Fruit fly (Drosophila melanogaster) whole organism, prepupa: ENCODE results near the gene 825-Oak.
A peak's percentile ranks its signal among the peaks of the same experiment; 100 is the strongest.

ENCODE experiments used
- Blimp-1 ChIP-seq: fragments of 200-800 bp; sonication (Bioruptor generic); optimal IDR thresholded peaks from 3 replicates; lab custom pipeline; 2017; ENCODE audit warnings: missing biosample characterization, missing genetic modification characterization, mild to moderate bottlenecking, moderate library complexity, missing genetic modification reagents
- CG10631 ChIP-seq: fragments of 200-800 bp; sonication (Bioruptor generic); optimal IDR thresholded peaks from 2 replicates; lab custom pipeline; 2016; ENCODE audit warnings: missing biosample characterization, missing genetic modification characterization
- CG10669 ChIP-seq: fragments of 200-800 bp; sonication (Bioruptor generic); optimal IDR thresholded peaks from 3 replicates; lab custom pipeline; 2018; ENCODE audit warnings: missing biosample characterization, mild to moderate bottlenecking, missing genetic modification characterization, moderate library complexity
- CG11294 ChIP-seq: fragments of 200-800 bp; sonication (Bioruptor generic); IDR thresholded peaks from 2 replicates; pipeline ENCODE4 v1.3.6; 2022; ENCODE audit warnings: missing biosample characterization, missing genetic modification characterization
- CG11762 ChIP-seq: fragments of 200-800 bp; sonication (Bioruptor generic); optimal IDR thresholded peaks from 3 replicates; lab custom pipeline; 2016; ENCODE audit warnings: missing biosample characterization, missing genetic modification characterization; ENCODE audit not compliant: insufficient read depth
- CG11902 ChIP-seq: fragments of 200-800 bp; sonication (Bioruptor generic); optimal IDR thresholded peaks from 3 replicates; lab custom pipeline; 2016; ENCODE audit warnings: missing biosample characterization, missing genetic modification characterization
- CG15336 ChIP-seq: fragments of 200-800 bp; sonication (Bioruptor generic); IDR thresholded peaks from 2 replicates; pipeline ENCODE4 v1.3.6; 2022; ENCODE audit warnings: missing biosample characterization, missing genetic modification characterization
- CG1621 ChIP-seq: fragments of 200-800 bp; sonication (Bioruptor generic); optimal IDR thresholded peaks from 3 replicates; lab custom pipeline; 2018; ENCODE audit warnings: missing biosample characterization, mild to moderate bottlenecking, missing genetic modification characterization
- CG16779 ChIP-seq: fragments of 200-800 bp; sonication (Bioruptor generic); optimal IDR thresholded peaks from 3 replicates; lab custom pipeline; 2017; ENCODE audit warnings: missing biosample characterization, mild to moderate bottlenecking, missing genetic modification characterization
- CG3032 ChIP-seq: fragments of 200-800 bp; optimal IDR thresholded peaks from 2 replicates; lab custom pipeline; 2019; ENCODE audit warnings: missing biosample characterization, mild to moderate bottlenecking, missing genetic modification characterization, moderate library complexity
- CG31627 ChIP-seq: fragments of 200-800 bp; sonication (Bioruptor generic); optimal IDR thresholded peaks from 3 replicates; lab custom pipeline; 2016; ENCODE audit warnings: missing biosample characterization, missing genetic modification characterization
- CG32006 ChIP-seq: fragments of 200-800 bp; sonication (Bioruptor generic); optimal IDR thresholded peaks from 3 replicates; lab custom pipeline; 2017; ENCODE audit warnings: missing biosample characterization, mild to moderate bottlenecking, missing genetic modification characterization
- CG34406 ChIP-seq: fragments of 200-800 bp; sonication (Bioruptor generic); optimal IDR thresholded peaks from 3 replicates; lab custom pipeline; 2016; ENCODE audit warnings: missing biosample characterization, missing genetic modification characterization
- CG3919 ChIP-seq: fragments of 200-800 bp; sonication (Bioruptor generic); optimal IDR thresholded peaks from 3 replicates; lab custom pipeline; 2016; ENCODE audit warnings: missing biosample characterization, missing genetic modification characterization
- CG4318 ChIP-seq: fragments of 200-800 bp; sonication (Bioruptor generic); optimal IDR thresholded peaks from 3 replicates; lab custom pipeline; 2017; ENCODE audit warnings: missing biosample characterization, mild to moderate bottlenecking, missing genetic modification characterization
- CG6163 ChIP-seq: fragments of 200-800 bp; sonication (Bioruptor generic); IDR thresholded peaks from 3 replicates; pipeline ENCODE4 v1.3.6; 2022; ENCODE audit warnings: missing biosample characterization, missing genetic modification characterization
- CG6276 ChIP-seq: fragments of 200-800 bp; sonication (Bioruptor generic); optimal IDR thresholded peaks from 2 replicates; lab custom pipeline; 2017; ENCODE audit warnings: missing biosample characterization, mild to moderate bottlenecking, missing genetic modification characterization
- CG6792 ChIP-seq: fragments of 200-800 bp; sonication (Bioruptor generic); optimal IDR thresholded peaks from 3 replicates; lab custom pipeline; 2016; ENCODE audit warnings: missing biosample characterization, missing genetic modification characterization
- CG6808 ChIP-seq: fragments of 200-800 bp; sonication (Bioruptor generic); optimal IDR thresholded peaks from 3 replicates; lab custom pipeline; 2017; ENCODE audit warnings: missing biosample characterization, missing genetic modification characterization, mild to moderate bottlenecking, moderate library complexity, missing genetic modification reagents
- CG6854 ChIP-seq: fragments of 200-800 bp; sonication (Bioruptor generic); optimal IDR thresholded peaks from 2 replicates; lab custom pipeline; 2017; ENCODE audit warnings: missing biosample characterization, mild to moderate bottlenecking, missing genetic modification characterization
- CG7368 ChIP-seq: fragments of 200-800 bp; sonication (Bioruptor generic); optimal IDR thresholded peaks from 3 replicates; lab custom pipeline; 2016; ENCODE audit warnings: missing biosample characterization, missing genetic modification characterization
- CG8119 ChIP-seq: fragments of 200-800 bp; sonication (Bioruptor generic); IDR thresholded peaks from 3 replicates; pipeline ENCODE4 v1.3.6; 2022; ENCODE audit warnings: missing biosample characterization, missing genetic modification characterization
- CG8319 ChIP-seq: fragments of 200-800 bp; sonication (Bioruptor generic); optimal IDR thresholded peaks from 3 replicates; lab custom pipeline; 2016; ENCODE audit warnings: missing biosample characterization, missing genetic modification characterization
- CG8632 ChIP-seq: fragments of 200-800 bp; sonication (Bioruptor generic); optimal IDR thresholded peaks from 3 replicates; lab custom pipeline; 2016; ENCODE audit warnings: missing biosample characterization, missing genetic modification characterization
- CG9139 ChIP-seq: fragments of 200-800 bp; sonication (Bioruptor generic); optimal IDR thresholded peaks from 3 replicates; lab custom pipeline; 2017; ENCODE audit warnings: missing biosample characterization, mild to moderate bottlenecking, missing genetic modification characterization
- Eip78C ChIP-seq: fragments of 200-800 bp; sonication (Bioruptor generic); peaks from one replicate; lab custom pipeline; 2016; ENCODE audit warnings: missing biosample characterization, missing genetic modification characterization
- Eip93F ChIP-seq: fragments of 200-800 bp; sonication (Bioruptor generic); optimal IDR thresholded peaks from 2 replicates; lab custom pipeline; 2016; ENCODE audit warnings: missing biosample characterization, mild to moderate bottlenecking, missing genetic modification characterization
- Ets96B ChIP-seq: fragments of 200-800 bp; optimal IDR thresholded peaks from 2 replicates; lab custom pipeline; 2019; ENCODE audit warnings: missing biosample characterization, mild to moderate bottlenecking, missing genetic modification characterization, moderate library complexity
- Gug ChIP-seq: fragments of 200-800 bp; sonication (Bioruptor generic); IDR thresholded peaks from 2 replicates; pipeline ENCODE4 v1.3.6; 2022; ENCODE audit warnings: missing biosample characterization, missing genetic modification characterization
- Hr39 ChIP-seq: fragments of 200-800 bp; sonication (Bioruptor generic); optimal IDR thresholded peaks from 2 replicates; lab custom pipeline; 2016; ENCODE audit warnings: missing biosample characterization, missing genetic modification characterization
- Hr4 ChIP-seq: fragments of 200-800 bp; sonication (Bioruptor generic); optimal IDR thresholded peaks from 3 replicates; lab custom pipeline; 2016; ENCODE audit warnings: missing biosample characterization, missing genetic modification characterization
- Lpt ChIP-seq: fragments of 200-800 bp; sonication (Bioruptor generic); optimal IDR thresholded peaks from 3 replicates; lab custom pipeline; 2016; ENCODE audit warnings: missing biosample characterization, missing genetic modification characterization
- Met ChIP-seq: fragments of 200-800 bp; sonication (Bioruptor generic); optimal IDR thresholded peaks from 3 replicates; lab custom pipeline; 2016; ENCODE audit warnings: missing biosample characterization, missing genetic modification characterization
- OdsH ChIP-seq: fragments of 200-800 bp; sonication (Bioruptor generic); optimal IDR thresholded peaks from 3 replicates; lab custom pipeline; 2016; ENCODE audit warnings: missing biosample characterization, missing genetic modification characterization
- Smox ChIP-seq: fragments of 200-800 bp; sonication (Bioruptor generic); optimal IDR thresholded peaks from 3 replicates; lab custom pipeline; 2016; ENCODE audit warnings: missing biosample characterization, missing genetic modification characterization
- Sox14 ChIP-seq: fragments of 200-800 bp; sonication (Bioruptor generic); optimal IDR thresholded peaks from 3 replicates; lab custom pipeline; 2016; ENCODE audit warnings: missing biosample characterization, missing genetic modification characterization
- Sox15 ChIP-seq: fragments of 200-800 bp; sonication (Bioruptor generic); optimal IDR thresholded peaks from 3 replicates; lab custom pipeline; 2016; ENCODE audit warnings: missing biosample characterization, missing genetic modification characterization
- achi ChIP-seq: fragments of 200-800 bp; sonication (Bioruptor generic); optimal IDR thresholded peaks from 3 replicates; lab custom pipeline; 2016; ENCODE audit warnings: missing biosample characterization, missing genetic modification characterization
- acj6 ChIP-seq: fragments of 200-800 bp; sonication (Bioruptor generic); optimal IDR thresholded peaks from 3 replicates; lab custom pipeline; 2016; ENCODE audit warnings: missing biosample characterization, missing genetic modification characterization
- dac ChIP-seq: fragments of 200-800 bp; sonication (Bioruptor generic); optimal IDR thresholded peaks from 2 replicates; lab custom pipeline; 2017; ENCODE audit warnings: missing biosample characterization, mild to moderate bottlenecking, missing genetic modification characterization
- dsx ChIP-seq: fragments of 200-800 bp; optimal IDR thresholded peaks from 3 replicates; lab custom pipeline; 2019; ENCODE audit warnings: missing biosample characterization, mild to moderate bottlenecking, missing genetic modification characterization, moderate library complexity; ENCODE audit not compliant: poor library complexity, severe bottlenecking
- esn ChIP-seq: fragments of 200-800 bp; sonication (Bioruptor generic); optimal IDR thresholded peaks from 2 replicates; lab custom pipeline; 2016; ENCODE audit warnings: missing biosample characterization, mild to moderate bottlenecking, missing genetic modification characterization, moderate library complexity
- fd59A ChIP-seq: fragments of 200-800 bp; sonication (Bioruptor generic); optimal IDR thresholded peaks from 2 replicates; lab custom pipeline; 2017; ENCODE audit warnings: missing biosample characterization, mild to moderate bottlenecking, missing genetic modification characterization, missing genetic modification reagents
- fd85E ChIP-seq: fragments of 200-800 bp; sonication (Bioruptor generic); optimal IDR thresholded peaks from 3 replicates; lab custom pipeline; 2016; ENCODE audit warnings: missing biosample characterization, missing genetic modification characterization
- fkh ChIP-seq: fragments of 200-800 bp; sonication (Bioruptor generic); optimal IDR thresholded peaks from 3 replicates; lab custom pipeline; 2017; ENCODE audit warnings: missing biosample characterization, mild to moderate bottlenecking, missing genetic modification characterization, moderate library complexity
- lz ChIP-seq: fragments of 200-800 bp; sonication (Bioruptor generic); optimal IDR thresholded peaks from 3 replicates; lab custom pipeline; 2016; ENCODE audit warnings: missing biosample characterization, missing genetic modification characterization
- net ChIP-seq: fragments of 200-800 bp; sonication (Bioruptor generic); optimal IDR thresholded peaks from 3 replicates; lab custom pipeline; 2016; ENCODE audit warnings: missing biosample characterization, missing genetic modification characterization
- pdm3 ChIP-seq: fragments of 200-800 bp; sonication (Bioruptor generic); optimal IDR thresholded peaks from 3 replicates; lab custom pipeline; 2016; ENCODE audit warnings: missing biosample characterization, missing genetic modification characterization
- salr ChIP-seq, 2 experiments: fragments of 200-800 bp; sonication (Bioruptor generic); optimal IDR thresholded peaks; 3 replicates each; lab custom pipeline; 2016 to 2018; ENCODE audit warnings: missing biosample characterization in 2 of 2, missing genetic modification characterization in 2 of 2, mild to moderate bottlenecking in 1 of 2
- spab ChIP-seq: fragments of 200-800 bp; sonication (Bioruptor generic); optimal IDR thresholded peaks from 2 replicates; lab custom pipeline; 2017; ENCODE audit warnings: missing biosample characterization, mild to moderate bottlenecking, missing genetic modification characterization, missing genetic modification reagents
- svp ChIP-seq: fragments of 200-800 bp; sonication (Bioruptor generic); peaks from one replicate; lab custom pipeline; 2016; ENCODE audit warnings: missing biosample characterization, missing genetic modification characterization
- topi ChIP-seq: fragments of 200-800 bp; sonication (Bioruptor generic); optimal IDR thresholded peaks from 3 replicates; lab custom pipeline; 2016; ENCODE audit warnings: missing biosample characterization, missing genetic modification characterization
- vri ChIP-seq: fragments of 200-800 bp; sonication (Bioruptor generic); optimal IDR thresholded peaks from 3 replicates; lab custom pipeline; 2016; ENCODE audit warnings: missing biosample characterization, mild to moderate bottlenecking, missing genetic modification characterization

825-Oak gene

DNA sequence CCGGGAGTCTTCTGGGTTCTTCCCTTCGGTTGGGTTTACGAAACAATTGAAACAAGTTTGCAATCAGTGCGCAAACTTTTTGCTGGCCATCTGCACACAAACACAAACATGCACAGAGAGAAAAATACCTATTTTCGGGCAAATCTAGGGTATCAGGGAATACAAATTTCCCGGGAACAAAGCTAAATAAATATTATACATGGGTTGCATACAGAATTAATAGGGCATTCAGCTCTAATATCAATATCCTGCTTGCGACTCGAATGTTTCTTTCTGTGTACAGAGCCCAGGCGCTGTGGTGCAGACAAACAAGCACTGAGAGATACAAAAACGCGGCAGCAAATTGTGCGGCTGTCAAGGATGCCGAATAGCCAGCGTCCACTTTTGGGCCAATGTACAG, 27.9 kb downstream of the 825-Oak start:
- TF ChIP-seq fd59A (GFP tag; lab: Kevin White, UChicago) (no peak), Gug (GFP tag; lab: Robert Waterston, UW) (no peak), fkh (no peak), esn (GFP tag; lab: Kevin White, UChicago) (no peak), Ets96B (tag; lab: Kevin White, UChicago) (peak; percentile 7), salr (GFP tag; optimal IDR thresholded peaks at IDR 0.05; lab: Kevin White, UChicago) (no peak), topi (GFP tag; lab: Kevin White, UChicago) (peak; percentile 17), CG10631 (GFP tag; lab: Kevin White, UChicago) (no peak), lz (GFP tag; lab: Kevin White, UChicago) (peak; percentile 32), CG10669 (GFP tag; lab: Kevin White, UChicago) (peak; percentile 28), achi (GFP tag; lab: Kevin White, UChicago) (peak; percentile 22), Met (GFP tag; lab: Kevin White, UChicago) (peak; percentile 24), Eip93F (no peak), CG6808 (GFP tag; lab: Kevin White, UChicago) (no peak), dac (GFP tag; lab: Kevin White, UChicago) (no peak), dsx (GFP tag; lab: Kevin White, UChicago) (no peak), CG8632 (GFP tag; lab: Kevin White, UChicago) (no peak), Sox15 (GFP tag; lab: Kevin White, UChicago) (peak; percentile 15), Sox14 (GFP tag; lab: Kevin White, UChicago) (peak; percentile 28), CG16779 (tag; lab: Kevin White, UChicago) (no peak), CG32006 (GFP tag; lab: Kevin White, UChicago) (peak; percentile 19), CG11902 (GFP tag; lab: Kevin White, UChicago) (no peak), CG34406 (GFP tag; lab: Kevin White, UChicago) (no peak), OdsH (GFP tag; lab: Kevin White, UChicago) (peak; percentile 19), CG11762 (GFP tag; lab: Kevin White, UChicago) (no peak), pdm3 (GFP tag; lab: Kevin White, UChicago) (peak; percentile 17), Hr39 (GFP tag; lab: Kevin White, UChicago) (peak; percentile 48), CG31627 (GFP tag; lab: Kevin White, UChicago) (peak; percentile 46), Blimp-1 (GFP tag; lab: Kevin White, UChicago) (no peak), CG7368 (GFP tag; lab: Kevin White, UChicago) (no peak), CG3032 (no peak), CG15336 (GFP tag; lab: Robert Waterston, UW) (no peak), vri (no peak), acj6 (peak; percentile 32), CG11294 (GFP tag; lab: Robert Waterston, UW) (no peak), net (no peak), spab (GFP tag; lab: Kevin White, UChicago) (no peak), CG6792 (GFP tag; lab: Kevin White, UChicago) (no peak), Smox (GFP tag; lab: Kevin White, UChicago) (no peak), CG8119 (GFP tag; lab: Robert Waterston, UW) (0 out of 3 replicates have a peak, but pooled peaks have one; percentile 13), Lpt (no peak), CG6276 (no peak), Eip78C (GFP tag; lab: Kevin White, UChicago) (peak; percentile 51), CG9139 (GFP tag; lab: Kevin White, UChicago) (no peak), CG6854 (GFP tag; lab: Kevin White, UChicago) (no peak), CG6163 (GFP tag; lab: Robert Waterston, UW) (0 out of 3 replicates have a peak, but pooled peaks have one; percentile 28), svp (GFP tag; lab: Kevin White, UChicago) (peak; percentile 59), fd85E (GFP tag; lab: Kevin White, UChicago) (no peak), CG8319 (GFP tag; lab: Kevin White, UChicago) (peak; percentile 18), CG3919 (GFP tag; lab: Kevin White, UChicago) (peak; percentile 34), CG4318 (GFP tag; lab: Kevin White, UChicago) (no peak), CG1621 (tag; lab: Kevin White, UChicago) (peak; percentile 13), Hr4 (GFP tag; lab: Kevin White, UChicago) (no peak)
